Worm (Caenorhabditis elegans) whole organism, L1 larva: ENCODE results near the gene sqst-5.

Experiments
- C04F5.9 ChIP-seq: sonication (generic microtip); optimal IDR thresholded peaks from 2 replicates; lab custom pipeline; 2016; ENCODE audit warnings: missing genetic modification characterization, missing compliant biosample characterization
- F16B12.6 ChIP-seq: fragments of 150-350 bp; optimal IDR thresholded peaks from 2 replicates; lab custom pipeline; 2014; ENCODE audit warnings: missing biosample characterization, missing genetic modification characterization
- blmp-1 ChIP-seq: fragments of 150-350 bp; optimal IDR thresholded peaks from 2 replicates; lab custom pipeline; 2014; ENCODE audit warnings: missing biosample characterization, missing genetic modification characterization
- ceh-63 ChIP-seq: fragments of 200-800 bp; sonication (Bioruptor generic); optimal IDR thresholded peaks from 2 replicates; lab custom pipeline; 2018; ENCODE audit warnings: mild to moderate bottlenecking, missing genetic modification characterization, missing compliant biosample characterization
- ceh-8 ChIP-seq: fragments of 200-800 bp; sonication (Bioruptor generic); optimal IDR thresholded peaks from 2 replicates; lab custom pipeline; 2018; ENCODE audit warnings: mild to moderate bottlenecking, missing genetic modification characterization, moderate library complexity, missing compliant biosample characterization
- ceh-82 ChIP-seq, 3 experiments: fragments of 150-350 bp in 1 of 3; sonication (generic microtip) in 2 of 3; optimal IDR thresholded peaks; 2 replicates each; lab custom pipeline; 2014 to 2017; ENCODE audit warnings: missing biosample characterization in 3 of 3, missing genetic modification characterization in 3 of 3
- ceh-88 ChIP-seq: fragments of 200-800 bp; sonication (Bioruptor generic); IDR thresholded peaks from 2 replicates; pipeline ENCODE4 v1.3.6; 2022; ENCODE audit warnings: missing genetic modification characterization, missing compliant biosample characterization
- ceh-90 ChIP-seq: sonication (generic microtip); optimal IDR thresholded peaks from 2 replicates; lab custom pipeline; 2016; ENCODE audit warnings: missing genetic modification characterization, missing compliant biosample characterization
- dpl-1 ChIP-seq, 3 experiments: fragments of 150-350 bp in 2 of 3; sonication (generic microtip) in 1 of 3; optimal IDR thresholded peaks; 2 replicates each; lab custom pipeline; 2014 to 2017; ENCODE audit warnings: missing biosample characterization in 3 of 3, missing genetic modification characterization in 3 of 3, missing genetic modification reagents in 3 of 3
- efl-1 ChIP-seq, 4 experiments: fragments of 150-350 bp; optimal IDR thresholded peaks in 3 of 4; peaks in 1 of 4; 1 replicate in 1 of 4; 2 replicates in 3 of 4; lab custom pipeline; 2014; ENCODE audit warnings: missing biosample characterization in 2 of 4, missing genetic modification characterization in 2 of 4, missing genetic modification reagents in 2 of 4
- efl-3 ChIP-seq: fragments of 200-800 bp; sonication (Bioruptor generic); optimal IDR thresholded peaks from 2 replicates; lab custom pipeline; 2018; ENCODE audit warnings: mild to moderate bottlenecking, missing genetic modification characterization, missing compliant biosample characterization
- egl-27 ChIP-seq, 2 experiments: fragments of 150-350 bp in 1 of 2; sonication (generic microtip); optimal IDR thresholded peaks; 3 replicates each; lab custom pipeline; 2017 to 2018; ENCODE audit warnings: missing biosample characterization in 2 of 2, missing genetic modification characterization in 2 of 2, missing genetic modification reagents in 2 of 2
- elt-2 ChIP-seq: sonication (generic microtip); optimal IDR thresholded peaks from 2 replicates; lab custom pipeline; 2016; ENCODE audit warnings: missing genetic modification characterization, mild to moderate bottlenecking, inconsistent platforms, missing compliant biosample characterization, missing genetic modification reagents
- elt-3 ChIP-seq, 6 experiments: fragments of 150-350 bp in 1 of 6; sonication (generic microtip); optimal IDR thresholded peaks; 2 replicates each; lab custom pipeline; 2017 to 2018; ENCODE audit warnings: missing biosample characterization in 6 of 6, missing genetic modification characterization in 6 of 6, inconsistent platforms in 1 of 6
- fkh-4 ChIP-seq: sonication (generic microtip); optimal IDR thresholded peaks from 2 replicates; lab custom pipeline; 2016; ENCODE audit warnings: missing compliant biosample characterization, missing genetic modification characterization, borderline replicate concordance
- grh-1 ChIP-seq: fragments of 200-800 bp; sonication (Bioruptor generic); IDR thresholded peaks from 2 replicates; pipeline ENCODE4 v1.3.6; 2022; ENCODE audit warnings: missing genetic modification reagents, missing genetic modification characterization, missing compliant biosample characterization
- jun-1 ChIP-seq: fragments of 150-350 bp; optimal IDR thresholded peaks from 2 replicates; lab custom pipeline; 2014; ENCODE audit warnings: missing biosample characterization, missing genetic modification reagents, missing genetic modification characterization
- lin-15B ChIP-seq: fragments of 150-350 bp; sonication (generic microtip); optimal IDR thresholded peaks from 3 replicates; lab custom pipeline; 2014; ENCODE audit warnings: missing biosample characterization, missing genetic modification characterization
- lin-35 ChIP-seq, 2 experiments: fragments of 150-350 bp; optimal IDR thresholded peaks; 2 replicates each; lab custom pipeline; 2014; ENCODE audit warnings: missing biosample characterization in 2 of 2, missing genetic modification characterization in 2 of 2, missing genetic modification reagents in 2 of 2
- lin-39 ChIP-seq: fragments of 150-350 bp; optimal IDR thresholded peaks from 2 replicates; lab custom pipeline; 2014; ENCODE audit warnings: missing biosample characterization, missing genetic modification reagents, missing genetic modification characterization
- mab-9 ChIP-seq: fragments of 200-800 bp; sonication (Bioruptor generic); IDR thresholded peaks from 2 replicates; pipeline ENCODE4 v1.3.6; 2022; ENCODE audit warnings: missing genetic modification reagents, missing genetic modification characterization, missing compliant biosample characterization
- mdl-1 ChIP-seq, 2 experiments: fragments of 150-350 bp; optimal IDR thresholded peaks; 2 replicates each; lab custom pipeline; 2014 to 2017; ENCODE audit warnings: missing biosample characterization in 2 of 2, missing genetic modification characterization in 2 of 2, inconsistent platforms in 1 of 2
- nhr-11 ChIP-seq: fragments of 150-350 bp; optimal IDR thresholded peaks from 2 replicates; lab custom pipeline; 2014; ENCODE audit warnings: missing biosample characterization, missing genetic modification characterization
- nhr-19 ChIP-seq: fragments of 200-800 bp; sonication (Bioruptor generic); conservative IDR thresholded peaks from 2 replicates; pipeline ENCODE4 v1.3.6; 2022; ENCODE audit warnings: missing genetic modification characterization, missing compliant biosample characterization
- nhr-20 ChIP-seq: sonication (generic microtip); optimal IDR thresholded peaks from 2 replicates; lab custom pipeline; 2016; ENCODE audit warnings: mild to moderate bottlenecking, missing genetic modification characterization, missing compliant biosample characterization
- nhr-28 ChIP-seq: fragments of 150-350 bp; optimal IDR thresholded peaks from 2 replicates; lab custom pipeline; 2014; ENCODE audit warnings: missing biosample characterization, missing genetic modification characterization
- nhr-47 ChIP-seq: sonication (generic microtip); optimal IDR thresholded peaks from 2 replicates; lab custom pipeline; 2016; ENCODE audit warnings: mild to moderate bottlenecking, missing genetic modification characterization, moderate library complexity, missing compliant biosample characterization
- nhr-76 ChIP-seq: sonication (generic microtip); optimal IDR thresholded peaks from 2 replicates; lab custom pipeline; 2017; ENCODE audit warnings: missing biosample characterization, missing genetic modification characterization
- nhr-84 ChIP-seq: sonication (generic microtip); optimal IDR thresholded peaks from 2 replicates; lab custom pipeline; 2017; ENCODE audit warnings: missing biosample characterization, missing genetic modification characterization
- nhr-85 ChIP-seq: sonication (generic microtip); peaks from one replicate; lab custom pipeline; 2016; ENCODE audit warnings: missing genetic modification characterization, inconsistent platforms, missing compliant biosample characterization
- nhr-90 ChIP-seq: sonication (generic microtip); optimal IDR thresholded peaks from 2 replicates; lab custom pipeline; 2016; ENCODE audit warnings: mild to moderate bottlenecking, missing genetic modification characterization, missing compliant biosample characterization; ENCODE audit not compliant: poor library complexity
- pag-3 ChIP-seq: sonication (generic microtip); optimal IDR thresholded peaks from 2 replicates; lab custom pipeline; 2017; ENCODE audit warnings: missing genetic modification characterization, mild to moderate bottlenecking, missing compliant biosample characterization, antibody characterized with exemption, borderline replicate concordance; ENCODE audit not compliant: insufficient read depth
- pax-3 ChIP-seq: fragments of 200-800 bp; sonication (Bioruptor generic); optimal IDR thresholded peaks from 2 replicates; lab custom pipeline; 2018; ENCODE audit warnings: mild to moderate bottlenecking, missing genetic modification characterization, moderate library complexity, missing compliant biosample characterization
- pqm-1 ChIP-seq: sonication (generic microtip); optimal IDR thresholded peaks from 3 replicates; lab custom pipeline; 2017; ENCODE audit warnings: missing biosample characterization, missing genetic modification characterization
- skn-1 ChIP-seq: fragments of 150-350 bp; optimal IDR thresholded peaks from 2 replicates; lab custom pipeline; 2014; ENCODE audit warnings: missing biosample characterization, missing genetic modification characterization
- sup-37 ChIP-seq: fragments of 200-800 bp; sonication (Bioruptor generic); optimal IDR thresholded peaks from 2 replicates; lab custom pipeline; 2018; ENCODE audit warnings: mild to moderate bottlenecking, missing genetic modification characterization, missing compliant biosample characterization
- tlp-1 ChIP-seq: fragments of 150-350 bp; optimal IDR thresholded peaks from 2 replicates; lab custom pipeline; 2014; ENCODE audit warnings: missing biosample characterization, missing genetic modification characterization
- unc-130 ChIP-seq: fragments of 150-350 bp; optimal IDR thresholded peaks from 2 replicates; lab custom pipeline; 2017; ENCODE audit warnings: missing biosample characterization, missing genetic modification characterization, inconsistent platforms
- unc-62 ChIP-seq: fragments of 150-350 bp; optimal IDR thresholded peaks from 2 replicates; lab custom pipeline; 2014; ENCODE audit warnings: missing biosample characterization, missing genetic modification reagents, missing genetic modification characterization
- xbp-1 ChIP-seq: sonication (generic microtip); optimal IDR thresholded peaks from 2 replicates; lab custom pipeline; 2016; ENCODE audit warnings: missing genetic modification characterization, missing compliant biosample characterization
- zag-1 ChIP-seq: fragments of 150-350 bp; optimal IDR thresholded peaks from 2 replicates; lab custom pipeline; 2014; ENCODE audit warnings: missing biosample characterization, missing genetic modification characterization
- zip-4 ChIP-seq: fragments of 200-800 bp; sonication (Bioruptor generic); optimal IDR thresholded peaks from 2 replicates; lab custom pipeline; 2018; ENCODE audit warnings: mild to moderate bottlenecking, missing genetic modification characterization, moderate library complexity, missing compliant biosample characterization

Gene sqst-5

DNA sequence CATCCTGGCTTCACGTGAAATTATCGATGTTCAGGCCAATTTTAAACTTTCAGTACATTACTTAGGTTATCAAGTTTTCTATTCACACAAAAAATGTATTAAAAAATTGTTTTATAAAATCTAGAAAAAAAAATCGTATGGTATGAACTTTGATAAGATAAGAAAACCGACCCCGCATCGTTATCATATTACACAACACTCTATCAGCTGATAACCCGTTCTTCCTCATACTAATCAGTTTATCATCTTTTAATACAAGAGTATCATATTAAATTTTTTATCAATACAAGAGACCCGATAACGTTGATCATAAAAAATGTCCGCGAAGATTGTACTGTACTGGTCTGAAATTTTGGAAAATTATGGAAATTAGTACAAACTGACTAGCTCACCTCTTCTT is 6.7 kb upstream of the sqst-5 start:
- TF ChIP-seq unc-130 (tag; lab: Kevin White, UChicago), result no peak
- peak; percentile 61 for TF ChIP-seq nhr-90 (tag; lab: Kevin White, UChicago)
- TF ChIP-seq lin-35 (GFP tag; optimal IDR thresholded peaks at IDR 0.05; lab: Kevin White, UChicago), result peak in 1 of 2 experiments; percentile 62
- TF ChIP-seq pqm-1 (tag; lab: Kevin White, UChicago), result peak; percentile 98
- peak; percentile 93 for TF ChIP-seq jun-1 (tag; lab: Kevin White, UChicago)
- no peak for TF ChIP-seq fkh-4 (tag; lab: Kevin White, UChicago)
- peak; percentile 67 to 100 (median 95) for TF ChIP-seq elt-3 (tag; optimal IDR thresholded peaks at IDR 0.05; lab: Kevin White, UChicago)
- TF ChIP-seq pax-3 (tag; lab: Kevin White, UChicago), result peak; percentile 34
- peak in 1 of 2 experiments; percentile 6 for TF ChIP-seq egl-27 (tag; optimal IDR thresholded peaks at IDR 0.05; lab: Kevin White, UChicago)
- no peak for TF ChIP-seq zag-1 (tag; lab: Kevin White, UChicago)
- TF ChIP-seq nhr-76 (tag; lab: Kevin White, UChicago), result no peak
- peak; percentile 92 for TF ChIP-seq tlp-1
- TF ChIP-seq nhr-19 (GFP tag; lab: Robert Waterston, UW), result peak; percentile 12; the same call in 1 of the 2 replicates
- peak; percentile 100 for TF ChIP-seq elt-2 (tag; lab: Kevin White, UChicago)
- peak; percentile 52 for TF ChIP-seq nhr-85 (tag; lab: Kevin White, UChicago)

DNA sequence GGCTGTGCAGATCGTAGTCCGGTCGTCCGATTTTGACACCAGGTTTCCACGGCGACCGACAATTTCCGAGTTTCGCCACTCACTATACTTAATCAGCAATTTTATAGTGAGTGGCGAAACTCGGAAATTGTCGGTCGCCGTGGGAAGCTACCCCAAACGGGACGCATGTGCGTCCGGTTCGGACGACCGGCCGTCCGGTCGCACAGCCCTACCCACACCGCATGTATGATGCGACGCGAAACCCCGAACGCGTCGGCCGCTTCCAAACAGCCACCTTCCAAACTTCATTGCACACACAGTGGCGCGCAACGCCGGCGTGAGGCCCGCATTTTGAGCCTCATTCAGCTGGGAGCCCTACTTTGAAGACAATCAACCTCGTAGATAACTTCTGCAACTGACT is 3.7 kb upstream of the sqst-5 start:
- TF ChIP-seq dpl-1 (GFP tag; optimal IDR thresholded peaks at IDR 0.05; lab: Kevin White, UChicago), result no peak
- no peak for TF ChIP-seq nhr-47 (tag; lab: Kevin White, UChicago)
- no peak for TF ChIP-seq unc-62 (GFP tag; lab: Kevin White, UChicago)
- no peak for TF ChIP-seq efl-1 (optimal IDR thresholded peaks at IDR 0.05; lab: Kevin White, UChicago)
- TF ChIP-seq efl-1 (GFP tag; optimal IDR thresholded peaks at IDR 0.05 in 1 of 2; lab: Kevin White, UChicago), result no peak
- no peak for TF ChIP-seq lin-39
- TF ChIP-seq nhr-28 (tag; lab: Kevin White, UChicago), result no peak
- no peak for TF ChIP-seq F16B12.6 (tag; lab: Kevin White, UChicago)
- TF ChIP-seq blmp-1 (tag; lab: Kevin White, UChicago), result no peak
- TF ChIP-seq zag-1 (tag; lab: Kevin White, UChicago), result no peak
- no peak for TF ChIP-seq sup-37
- no peak for TF ChIP-seq pag-3 (tag; lab: Kevin White, UChicago)
- no peak for TF ChIP-seq xbp-1

DNA sequence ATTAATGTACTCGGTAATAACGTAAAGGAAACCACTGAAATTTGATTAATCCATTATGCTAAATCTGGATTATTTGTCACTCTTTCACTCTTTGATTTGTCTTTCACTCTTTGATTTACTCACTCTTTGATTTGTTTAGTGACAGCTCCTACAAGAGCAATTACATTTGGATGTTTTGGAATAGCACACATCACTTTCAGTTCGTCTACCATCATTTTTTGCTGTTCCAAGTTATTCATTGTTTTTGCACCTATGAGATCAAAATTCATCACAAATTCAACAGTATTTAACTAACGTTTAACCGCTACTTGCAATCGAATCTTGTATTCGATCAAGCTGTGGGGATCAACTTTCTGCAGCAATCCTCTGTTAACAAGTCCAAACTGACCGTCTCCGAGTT is 1.7 kb upstream of the sqst-5 start:
- TF ChIP-seq xbp-1 (no peak), efl-1 (optimal IDR thresholded peaks at IDR 0.05; lab: Kevin White, UChicago) (no peak), efl-1 (GFP tag; optimal IDR thresholded peaks at IDR 0.05 in 1 of 2; lab: Kevin White, UChicago) (peak in 1 of 2 experiments; percentile 69), lin-39 (no peak), zip-4 (GFP tag; lab: Kevin White, UChicago) (no peak), blmp-1 (tag; lab: Kevin White, UChicago) (no peak)

DNA sequence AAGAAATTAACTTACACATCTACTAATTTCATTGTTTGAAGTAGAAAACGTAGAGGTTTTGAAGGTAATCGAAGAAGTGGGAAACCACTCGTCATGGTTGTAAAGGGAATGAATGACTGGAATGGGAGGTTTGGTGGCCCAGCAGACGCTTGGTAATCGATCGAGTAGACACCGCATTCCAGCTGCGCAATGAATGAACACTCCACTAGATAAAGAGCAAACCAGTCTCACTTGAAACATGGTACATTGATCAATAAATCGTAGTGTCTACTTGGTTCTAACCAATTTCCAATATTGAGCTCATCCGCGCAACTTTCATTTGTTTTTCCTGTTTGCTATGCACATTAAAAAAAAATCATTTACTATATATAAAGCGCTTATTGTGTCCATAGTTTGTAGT is 1.1 kb downstream of the sqst-5 start, which contains the start of gene fbxb-84:
Gene fbxb-84, minus strand, starts transcription at position 101 of the 400 bp plus-strand sequence.
- no peak for TF ChIP-seq nhr-19 (GFP tag; lab: Robert Waterston, UW)
- no peak for TF ChIP-seq ceh-63 (GFP tag; lab: Kevin White, UChicago)
- no peak for TF ChIP-seq mdl-1 (tag; optimal IDR thresholded peaks at IDR 0.05; lab: Kevin White, UChicago)
- TF ChIP-seq nhr-90 (tag; lab: Kevin White, UChicago), result no peak

DNA sequence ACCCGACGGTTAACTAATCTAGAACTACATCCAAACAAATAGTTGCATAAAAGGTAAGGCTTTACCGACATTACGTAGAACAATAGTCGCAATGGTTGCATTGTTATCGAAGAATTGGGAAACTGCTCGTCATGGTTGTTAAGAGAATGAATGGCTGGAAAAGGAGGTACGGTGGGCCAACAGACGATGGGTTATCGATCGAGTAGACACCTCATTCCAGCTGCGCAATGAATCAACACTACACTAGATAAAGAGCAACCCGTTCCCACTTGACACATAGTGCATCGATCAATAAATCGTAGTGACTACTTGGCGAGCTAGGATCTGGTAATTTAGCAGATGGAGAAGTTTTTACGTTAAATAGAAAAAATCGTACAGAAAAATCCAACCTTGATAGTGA is 2.3 kb downstream of the sqst-5 start, which contains the start of the genes T17A3.12 and fbxb-83:
Gene T17A3.12, minus strand, starts transcription at position 101 of the 400 bp plus-strand sequence.
Gene fbxb-83, minus strand, starts transcription at position 134 of the 400 bp plus-strand sequence.
- TF ChIP-seq tlp-1 (no peak), ceh-90 (tag; lab: Kevin White, UChicago) (no peak), mab-9 (no peak), ceh-8 (GFP tag; lab: Kevin White, UChicago) (no peak), elt-2 (tag; lab: Kevin White, UChicago) (no peak), nhr-84 (no peak), nhr-11 (tag; lab: Kevin White, UChicago) (no peak), ceh-82 (tag; optimal IDR thresholded peaks at IDR 0.05; lab: Kevin White, UChicago) (no peak), fkh-4 (tag; lab: Kevin White, UChicago) (no peak), skn-1 (tag; lab: Kevin White, UChicago) (no peak), ceh-88 (GFP tag; lab: Robert Waterston, UW) (no peak), C04F5.9 (tag; lab: Kevin White, UChicago) (no peak), unc-62 (GFP tag; lab: Kevin White, UChicago) (no peak), efl-1 (optimal IDR thresholded peaks at IDR 0.05; lab: Kevin White, UChicago) (no peak), efl-1 (GFP tag; optimal IDR thresholded peaks at IDR 0.05 in 1 of 2; lab: Kevin White, UChicago) (no peak), efl-3 (GFP tag; lab: Kevin White, UChicago) (no peak), xbp-1 (no peak), nhr-20 (no peak), jun-1 (tag; lab: Kevin White, UChicago) (no peak), grh-1 (GFP tag; lab: Robert Waterston, UW) (no peak), lin-15B (no peak)
